Fruit fly (Drosophila melanogaster) Kc167 (cell line): ENCODE data around the gene CG14356.

Experiments used
- Myc ChIP-seq: fragments of >200 bp; optimal IDR thresholded peaks from 2 replicates; lab custom pipeline; 2017; ENCODE audit warnings: missing external identifiers
- psq ChIP-seq: fragments of >200 bp; optimal IDR thresholded peaks from 2 replicates; lab custom pipeline; 2017; ENCODE audit warnings: missing external identifiers

- no peak for TF ChIP-seq Myc (lab: Kevin White, UChicago)
- no peak for TF ChIP-seq psq
These were observed 6.3 kb downstream of the CG14356 start, which contains the start of the genes 140up and Polr2B for dm6 chr3R:14125479-14126121.
